Fruit fly (Drosophila melanogaster) whole organism, embryonic: ENCODE data around the gene CG33703.

Experiments used
- Antp ChIP-seq: fragments of 200-800 bp; sonication (Bioruptor generic); optimal IDR thresholded peaks from 3 replicates; lab custom pipeline; 2016; ENCODE audit warnings: missing biosample characterization, missing genetic modification characterization
- Atf-2 ChIP-seq: fragments of 200-800 bp; sonication (Bioruptor generic); optimal IDR thresholded peaks from 2 replicates; lab custom pipeline; 2016; ENCODE audit warnings: missing biosample characterization, missing genetic modification characterization
- CG10147 ChIP-seq: fragments of 200-800 bp; sonication (Bioruptor generic); optimal IDR thresholded peaks from 2 replicates; lab custom pipeline; 2019; ENCODE audit warnings: missing biosample characterization, mild to moderate bottlenecking, missing genetic modification characterization, moderate library complexity
- CG10267 ChIP-seq: fragments of 200-800 bp; sonication (Bioruptor generic); optimal IDR thresholded peaks from 2 replicates; lab custom pipeline; 2018; ENCODE audit warnings: missing biosample characterization, mild to moderate bottlenecking, missing genetic modification characterization, moderate library complexity
- CG11093 ChIP-seq: fragments of 200-800 bp; sonication (Bioruptor generic); IDR thresholded peaks from 3 replicates; pipeline ENCODE4 v1.3.6; 2022; ENCODE audit warnings: missing biosample characterization, missing genetic modification characterization
- CG11695 ChIP-seq: fragments of 200-800 bp; sonication (Bioruptor generic); IDR thresholded peaks from 3 replicates; pipeline ENCODE4 v1.3.6; 2022; ENCODE audit warnings: missing biosample characterization, missing genetic modification characterization
- CG12391 ChIP-seq: fragments of 200-800 bp; sonication (Bioruptor generic); optimal IDR thresholded peaks from 3 replicates; lab custom pipeline; 2018; ENCODE audit warnings: missing biosample characterization, mild to moderate bottlenecking, missing genetic modification characterization, moderate library complexity
- CG12769 ChIP-seq: fragments of 200-800 bp; sonication (Bioruptor generic); optimal IDR thresholded peaks from 2 replicates; lab custom pipeline; 2019; ENCODE audit warnings: missing biosample characterization, mild to moderate bottlenecking, missing genetic modification characterization, moderate library complexity
- CG13624 ChIP-seq: fragments of 200-800 bp; sonication (Bioruptor generic); optimal IDR thresholded peaks from 2 replicates; lab custom pipeline; 2016; ENCODE audit warnings: missing biosample characterization, missing genetic modification characterization
- CG1603 ChIP-seq: fragments of 200-800 bp; sonication (Bioruptor generic); optimal IDR thresholded peaks from 2 replicates; lab custom pipeline; 2019; ENCODE audit warnings: missing biosample characterization, mild to moderate bottlenecking, missing genetic modification characterization, moderate library complexity
- CG17829 ChIP-seq: fragments of 200-800 bp; optimal IDR thresholded peaks from 2 replicates; lab custom pipeline; 2019; ENCODE audit warnings: missing biosample characterization, mild to moderate bottlenecking, missing genetic modification characterization, moderate library complexity
- CG18619 ChIP-seq: fragments of 200-800 bp; sonication (Bioruptor generic); optimal IDR thresholded peaks from 3 replicates; lab custom pipeline; 2017; ENCODE audit warnings: missing biosample characterization, mild to moderate bottlenecking, missing genetic modification characterization
- CG30403 ChIP-seq: fragments of 200-800 bp; sonication (Bioruptor generic); optimal IDR thresholded peaks from 3 replicates; lab custom pipeline; 2016; ENCODE audit warnings: missing biosample characterization, missing genetic modification characterization
- CG3281 ChIP-seq: fragments of 200-800 bp; sonication (Bioruptor generic); optimal IDR thresholded peaks from 3 replicates; lab custom pipeline; 2017; ENCODE audit warnings: missing biosample characterization, mild to moderate bottlenecking, missing genetic modification characterization
- CG6254 ChIP-seq: fragments of 200-800 bp; sonication (Bioruptor generic); optimal IDR thresholded peaks from 3 replicates; lab custom pipeline; 2017; ENCODE audit warnings: mild to moderate bottlenecking, missing biosample characterization, missing genetic modification reagents, missing genetic modification characterization
- CG6854 ChIP-seq: fragments of 200-800 bp; sonication (Bioruptor generic); optimal IDR thresholded peaks from 3 replicates; lab custom pipeline; 2017; ENCODE audit warnings: missing biosample characterization, mild to moderate bottlenecking, missing genetic modification characterization
- CG7357 ChIP-seq: fragments of 200-800 bp; sonication (Bioruptor generic); IDR thresholded peaks from 3 replicates; pipeline ENCODE4 v1.3.6; 2022; ENCODE audit warnings: missing biosample characterization, missing genetic modification characterization
- CG7372 ChIP-seq: fragments of 200-800 bp; sonication (Bioruptor generic); IDR thresholded peaks from 2 replicates; pipeline ENCODE4 v1.3.6; 2022; ENCODE audit warnings: missing biosample characterization, missing genetic modification characterization
- CG7745 ChIP-seq: fragments of 200-800 bp; sonication (Bioruptor generic); optimal IDR thresholded peaks from 2 replicates; lab custom pipeline; 2018; ENCODE audit warnings: missing biosample characterization, mild to moderate bottlenecking, missing genetic modification characterization, moderate library complexity
- CHES-1-like ChIP-seq: fragments of 200-800 bp; sonication (Bioruptor generic); optimal IDR thresholded peaks from 2 replicates; lab custom pipeline; 2016; ENCODE audit warnings: missing biosample characterization, missing genetic modification characterization
- CTCF ChIP-seq: fragments of 200-800 bp; sonication (Bioruptor generic); optimal IDR thresholded peaks from 2 replicates; lab custom pipeline; 2017; ENCODE audit warnings: missing biosample characterization, mild to moderate bottlenecking, missing genetic modification characterization, moderate library complexity
- D19A ChIP-seq: fragments of 200-800 bp; optimal IDR thresholded peaks from 3 replicates; lab custom pipeline; 2019; ENCODE audit warnings: missing biosample characterization, mild to moderate bottlenecking, missing genetic modification characterization, moderate library complexity
- D19B ChIP-seq: fragments of 200-800 bp; sonication (Bioruptor generic); optimal IDR thresholded peaks from 2 replicates; lab custom pipeline; 2017; ENCODE audit warnings: missing biosample characterization, mild to moderate bottlenecking, missing genetic modification characterization
- Dad ChIP-seq: fragments of 200-800 bp; sonication (Bioruptor generic); optimal IDR thresholded peaks from 3 replicates; lab custom pipeline; 2016; ENCODE audit warnings: missing biosample characterization, missing genetic modification characterization
- Dip3 ChIP-seq: fragments of 200-800 bp; sonication (Bioruptor generic); optimal IDR thresholded peaks from 3 replicates; lab custom pipeline; 2016; ENCODE audit warnings: missing biosample characterization, missing genetic modification characterization
- Ets65A ChIP-seq: fragments of 200-800 bp; sonication (Bioruptor generic); peaks from one replicate; lab custom pipeline; 2016; ENCODE audit warnings: missing biosample characterization, missing genetic modification characterization
- Ets97D ChIP-seq: fragments of 200-800 bp; sonication (Bioruptor generic); optimal IDR thresholded peaks from 3 replicates; lab custom pipeline; 2016; ENCODE audit warnings: missing biosample characterization, missing genetic modification characterization
- Hr51 ChIP-seq, 2 experiments: fragments of 200-800 bp; sonication (Bioruptor generic); optimal IDR thresholded peaks; 2 replicates in 1 of 2; 3 replicates in 1 of 2; lab custom pipeline; 2016 to 2018; ENCODE audit warnings: missing biosample characterization in 2 of 2, missing genetic modification characterization in 2 of 2, mild to moderate bottlenecking in 1 of 2, moderate library complexity in 1 of 2
- Kr ChIP-seq: fragments of 200-800 bp; sonication (Bioruptor generic); optimal IDR thresholded peaks from 2 replicates; lab custom pipeline; 2017; ENCODE audit warnings: missing biosample characterization, mild to moderate bottlenecking, missing genetic modification characterization
- MBD-R2 ChIP-seq: fragments of 200-800 bp; sonication (Bioruptor generic); IDR thresholded peaks from 2 replicates; pipeline ENCODE4 v1.3.6; 2022; ENCODE audit warnings: missing biosample characterization, missing genetic modification characterization
- Oaz ChIP-seq: fragments of 200-800 bp; sonication (Bioruptor generic); IDR thresholded peaks from 2 replicates; pipeline ENCODE4 v1.3.6; 2022; ENCODE audit warnings: missing biosample characterization, missing genetic modification characterization
- Pdp1 ChIP-seq, 2 experiments: fragments of 200-800 bp; sonication (Bioruptor generic); optimal IDR thresholded peaks; 3 replicates each; lab custom pipeline; 2016; ENCODE audit warnings: missing biosample characterization in 2 of 2, missing genetic modification characterization in 2 of 2, mild to moderate bottlenecking in 1 of 2, moderate library complexity in 1 of 2
- Side ChIP-seq: fragments of 200-800 bp; sonication (Bioruptor generic); optimal IDR thresholded peaks from 2 replicates; lab custom pipeline; 2016; ENCODE audit warnings: missing biosample characterization, missing genetic modification characterization
- Sox102F ChIP-seq: fragments of 200-800 bp; sonication (Bioruptor generic); optimal IDR thresholded peaks from 2 replicates; lab custom pipeline; 2018; ENCODE audit warnings: missing biosample characterization, mild to moderate bottlenecking, missing genetic modification characterization, moderate library complexity
- chn ChIP-seq: fragments of 200-800 bp; sonication (Bioruptor generic); optimal IDR thresholded peaks from 2 replicates; lab custom pipeline; 2016; ENCODE audit warnings: missing biosample characterization, missing genetic modification characterization
- dpn ChIP-seq, 2 experiments: fragments of 200-800 bp; sonication (Bioruptor generic); optimal IDR thresholded peaks; 3 replicates each; lab custom pipeline; 2016; ENCODE audit warnings: missing biosample characterization in 2 of 2, missing genetic modification characterization in 2 of 2
- emc ChIP-seq: fragments of 200-800 bp; sonication (Bioruptor generic); optimal IDR thresholded peaks from 2 replicates; lab custom pipeline; 2016; ENCODE audit warnings: missing biosample characterization, missing genetic modification characterization
- ems ChIP-seq: fragments of 200-800 bp; sonication (Bioruptor generic); optimal IDR thresholded peaks from 3 replicates; lab custom pipeline; 2016; ENCODE audit warnings: missing biosample characterization, missing genetic modification characterization
- eyg ChIP-seq: fragments of 200-800 bp; sonication (Bioruptor generic); optimal IDR thresholded peaks from 3 replicates; lab custom pipeline; 2016; ENCODE audit warnings: missing biosample characterization, missing genetic modification characterization
- hth ChIP-seq: fragments of >200 bp; optimal IDR thresholded peaks from 2 replicates; lab custom pipeline; 2017; ENCODE audit warnings: inconsistent platforms
- inv ChIP-seq: fragments of 200-800 bp; sonication (Bioruptor generic); IDR thresholded peaks from 2 replicates; pipeline ENCODE4 v1.3.6; 2022; ENCODE audit warnings: missing biosample characterization, missing genetic modification characterization; ENCODE audit not compliant: partially characterized antibody
- mirr ChIP-seq: fragments of 200-800 bp; sonication (Bioruptor generic); optimal IDR thresholded peaks from 3 replicates; lab custom pipeline; 2018; ENCODE audit warnings: missing biosample characterization, mild to moderate bottlenecking, missing genetic modification characterization
- oc ChIP-seq: fragments of 200-800 bp; sonication (Bioruptor generic); optimal IDR thresholded peaks from 2 replicates; lab custom pipeline; 2018; ENCODE audit warnings: missing biosample characterization, mild to moderate bottlenecking, missing genetic modification characterization, moderate library complexity
- org-1 ChIP-seq: fragments of 200-800 bp; sonication (Bioruptor generic); optimal IDR thresholded peaks from 2 replicates; lab custom pipeline; 2017; ENCODE audit warnings: missing biosample characterization, missing genetic modification characterization
- prd ChIP-seq, 3 experiments: fragments of >200 bp in 2 of 3; fragments of 200-800 bp in 1 of 3; sonication (Bioruptor generic) in 1 of 3; optimal IDR thresholded peaks in 2 of 3; IDR thresholded peaks in 1 of 3; 2 replicates in 2 of 3; 3 replicates in 1 of 3; pipeline versions ENCODE4 v1.3.6 to Lab custom; 2017 to 2022; ENCODE audit warnings: missing biosample characterization in 1 of 3, missing genetic modification characterization in 1 of 3
- sisA ChIP-seq: fragments of 200-800 bp; sonication (Bioruptor generic); IDR thresholded peaks from 2 replicates; pipeline ENCODE4 v1.3.6; 2022; ENCODE audit warnings: missing biosample characterization, missing genetic modification characterization
- trh ChIP-seq: fragments of 200-800 bp; sonication (Bioruptor generic); optimal IDR thresholded peaks from 2 replicates; lab custom pipeline; 2016; ENCODE audit warnings: missing biosample characterization, missing genetic modification characterization
- unc-4 ChIP-seq: fragments of 200-800 bp; sonication (Bioruptor generic); IDR thresholded peaks from 2 replicates; pipeline ENCODE4 v1.3.6; 2022; ENCODE audit warnings: missing biosample characterization, missing genetic modification characterization; ENCODE audit not compliant: partially characterized antibody
- wdn ChIP-seq: fragments of 200-800 bp; sonication (Bioruptor generic); IDR thresholded peaks from 2 replicates; pipeline ENCODE4 v1.3.6; 2022; ENCODE audit warnings: missing biosample characterization, missing genetic modification characterization
- wek ChIP-seq: fragments of 200-800 bp; sonication (Bioruptor generic); optimal IDR thresholded peaks from 3 replicates; lab custom pipeline; 2018; ENCODE audit warnings: missing biosample characterization, mild to moderate bottlenecking, missing genetic modification characterization, moderate library complexity

Gene CG33703

dm6 chr3L:9462247-9462769 lies 50.2 kb downstream of the CG33703 start (continued):
- TF ChIP-seq CG10267 (tag; lab: Kevin White, UChicago): peak; percentile 92
- TF ChIP-seq inv (GFP tag; lab: Robert Waterston, UW): no peak
- TF ChIP-seq CG6254 (GFP tag; lab: Kevin White, UChicago): peak; percentile 88
- TF ChIP-seq D19A (tag; lab: Kevin White, UChicago): peak; percentile 92
- TF ChIP-seq chn (GFP tag; lab: Kevin White, UChicago): peak; percentile 69
- TF ChIP-seq Side (GFP tag; lab: Kevin White, UChicago): peak; percentile 78
- no peak for TF ChIP-seq Kr (GFP tag; lab: Kevin White, UChicago)
- TF ChIP-seq oc: peak; percentile 79
- TF ChIP-seq CG30403 (GFP tag; lab: Kevin White, UChicago): peak; percentile 93
- peak; percentile 48; the same call in 1 of the 2 replicates for TF ChIP-seq sisA (GFP tag; lab: Robert Waterston, UW)
- peak; percentile 84 for TF ChIP-seq CG18619 (GFP tag; lab: Kevin White, UChicago)
- TF ChIP-seq Oaz (GFP tag; lab: Robert Waterston, UW): peak; percentile 59
- TF ChIP-seq wdn (GFP tag; lab: Robert Waterston, UW): peak; percentile 50
- TF ChIP-seq Antp (GFP tag; lab: Kevin White, UChicago): peak; percentile 48
- TF ChIP-seq wek (GFP tag; lab: Kevin White, UChicago): peak; percentile 9
- TF ChIP-seq CTCF (GFP tag; lab: Kevin White, UChicago): peak; percentile 53
- TF ChIP-seq CG12769 (tag; lab: Kevin White, UChicago): peak; percentile 52
- peak; percentile 72 for TF ChIP-seq D19B (GFP tag; lab: Kevin White, UChicago)
- TF ChIP-seq Dad (GFP tag; lab: Kevin White, UChicago): peak; percentile 77
- no peak for TF ChIP-seq Ets65A (GFP tag; lab: Kevin White, UChicago)
- no peak; the same call in 1 of the 2 replicates for TF ChIP-seq MBD-R2 (GFP tag; lab: Robert Waterston, UW)
- TF ChIP-seq Sox102F (GFP tag; lab: Kevin White, UChicago): peak; percentile 88
- peak; percentile 92 for TF ChIP-seq CG6854 (GFP tag; lab: Kevin White, UChicago)
- peak; percentile 58 for TF ChIP-seq trh (GFP tag; lab: Kevin White, UChicago)
- TF ChIP-seq CG11695: peak; percentile 84
- peak; percentile 93 for TF ChIP-seq CG10147
- TF ChIP-seq Pdp1 (GFP tag; optimal IDR thresholded peaks at IDR 0.05; lab: Kevin White, UChicago): peak; percentile 74 to 98
- peak; percentile 41 for TF ChIP-seq Dip3 (GFP tag; lab: Kevin White, UChicago)
- peak; percentile 71; the same call in 1 of the 2 replicates for TF ChIP-seq CG7372
- TF ChIP-seq CG1603: peak; percentile 80
- TF ChIP-seq CG7357 (GFP tag; lab: Robert Waterston, UW): peak; percentile 64; the same call in 2 of the 3 replicates
- TF ChIP-seq hth (lab: Kevin White, UChicago): no peak
- TF ChIP-seq unc-4 (GFP tag; lab: Robert Waterston, UW): no peak
- TF ChIP-seq Atf-2 (GFP tag; lab: Kevin White, UChicago): peak; percentile 72
- peak; percentile 92 for TF ChIP-seq CG17829 (tag; lab: Kevin White, UChicago)
- TF ChIP-seq Ets97D (GFP tag; lab: Kevin White, UChicago): peak; percentile 45
- TF ChIP-seq Hr51 (GFP tag; optimal IDR thresholded peaks at IDR 0.05; lab: Kevin White, UChicago): peak; percentile 46 to 93
- peak; percentile 96 for TF ChIP-seq CG12391 (tag; lab: Kevin White, UChicago)
- TF ChIP-seq CG13624 (GFP tag; lab: Kevin White, UChicago): peak; percentile 63
- peak; percentile 45 for TF ChIP-seq mirr (GFP tag; lab: Kevin White, UChicago)
- TF ChIP-seq CG3281 (GFP tag; lab: Kevin White, UChicago): peak; percentile 89
- TF ChIP-seq emc: no peak
- TF ChIP-seq eyg (GFP tag; lab: Kevin White, UChicago): peak; percentile 20
- TF ChIP-seq ems (GFP tag; lab: Kevin White, UChicago): peak; percentile 87
- peak; percentile 69 for TF ChIP-seq CHES-1-like (GFP tag; lab: Kevin White, UChicago)
- 0 out of 3 replicates have a peak, but pooled peaks have one; percentile 26 for TF ChIP-seq CG11093 (GFP tag; lab: Robert Waterston, UW)
- TF ChIP-seq dpn (GFP tag; optimal IDR thresholded peaks at IDR 0.05; lab: Kevin White, UChicago): peak; percentile 73 to 77
- no peak for TF ChIP-seq prd (optimal IDR thresholded peaks at IDR 0.05; lab: Kevin White, UChicago)
- peak; percentile 79 for TF ChIP-seq prd (GFP tag; IDR thresholded peaks at IDR 0.05; lab: Robert Waterston, UW)
- peak; percentile 89 for TF ChIP-seq org-1 (GFP tag; lab: Kevin White, UChicago)
- TF ChIP-seq CG7745 (tag; lab: Kevin White, UChicago): no peak
